Fruit fly (Drosophila melanogaster) Kc167 (cell line): Measurements from ENCODE around the gene CG8534.

Source experiments
- Myc ChIP-seq: fragments of >200 bp; optimal IDR thresholded peaks from 2 replicates; lab custom pipeline; 2017; ENCODE audit warnings: missing external identifiers
- Sin3A ChIP-seq: fragments of >200 bp; optimal IDR thresholded peaks from 2 replicates; lab custom pipeline; 2018; ENCODE audit warnings: missing external identifiers
- psq ChIP-seq: fragments of >200 bp; optimal IDR thresholded peaks from 2 replicates; lab custom pipeline; 2017; ENCODE audit warnings: missing external identifiers
- ttk ChIP-seq: sonication (Bioruptor generic); optimal IDR thresholded peaks from 2 replicates; lab custom pipeline; 2017; ENCODE audit warnings: missing external identifiers

DNA sequence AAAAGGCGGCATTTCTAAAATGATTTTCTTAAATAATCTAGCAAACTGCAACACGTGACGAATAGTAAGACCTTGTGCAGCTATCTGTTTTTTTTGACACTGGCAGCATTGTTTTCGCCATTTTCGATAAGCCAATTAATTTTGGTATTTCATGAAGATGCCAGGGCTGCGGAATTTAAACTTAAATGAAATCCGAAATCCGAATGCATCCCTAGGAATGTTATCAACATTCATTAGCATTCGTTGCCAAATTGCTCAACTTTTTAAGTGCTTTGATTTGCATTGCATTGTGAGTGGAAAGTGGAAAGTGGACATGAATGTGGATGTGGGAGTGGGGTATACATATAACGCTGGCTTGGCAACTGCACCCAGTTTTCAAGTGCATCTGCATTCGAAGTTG, 8.5 kb downstream of the CG8534 start, which contains the start of gene CG42857:
- TF ChIP-seq Sin3A (no peak), psq (no peak), Myc (lab: Kevin White, UChicago) (no peak), ttk (no peak)
